Fruit fly (Drosophila melanogaster) whole organism, wandering third instar larva: ENCODE data around the gene DCX-EMAP.

Experiments
- Abd-B ChIP-seq: fragments of >200 bp; optimal IDR thresholded peaks from 2 replicates; lab custom pipeline; 2017; ENCODE audit warnings: missing biosample characterization, missing genetic modification characterization
- CG32264 ChIP-seq: fragments of 200-800 bp; sonication (Bioruptor generic); optimal IDR thresholded peaks from 2 replicates; lab custom pipeline; 2016; ENCODE audit warnings: missing biosample characterization, missing genetic modification characterization
- CG9705 ChIP-seq: fragments of 200-800 bp; sonication (Bioruptor generic); optimal IDR thresholded peaks from 2 replicates; lab custom pipeline; 2018; ENCODE audit warnings: missing biosample characterization, mild to moderate bottlenecking, missing genetic modification characterization
- Dfd ChIP-seq: fragments of >200 bp; optimal IDR thresholded peaks from 2 replicates; lab custom pipeline; 2017; ENCODE audit warnings: missing biosample characterization, missing genetic modification characterization
- Myc ChIP-seq: fragments of >200 bp; optimal IDR thresholded peaks from 2 replicates; lab custom pipeline; 2017
- OdsH ChIP-seq: fragments of 200-800 bp; sonication (Bioruptor generic); optimal IDR thresholded peaks from 2 replicates; lab custom pipeline; 2016; ENCODE audit warnings: missing biosample characterization, mild to moderate bottlenecking, missing genetic modification characterization
- brk ChIP-seq: fragments of 200-800 bp; sonication (Bioruptor generic); optimal IDR thresholded peaks from 2 replicates; lab custom pipeline; 2016; ENCODE audit warnings: missing biosample characterization, mild to moderate bottlenecking, missing genetic modification characterization
- dmrt93B ChIP-seq: fragments of 200-800 bp; sonication (Bioruptor generic); optimal IDR thresholded peaks from 2 replicates; lab custom pipeline; 2018; ENCODE audit warnings: missing biosample characterization, mild to moderate bottlenecking, missing genetic modification characterization
- h ChIP-seq: fragments of 200-800 bp; sonication (Bioruptor generic); optimal IDR thresholded peaks from 3 replicates; lab custom pipeline; 2016; ENCODE audit warnings: missing biosample characterization, mild to moderate bottlenecking, missing genetic modification characterization
- lola ChIP-seq: fragments of >200 bp; optimal IDR thresholded peaks from 2 replicates; lab custom pipeline; 2017; ENCODE audit warnings: missing biosample characterization, missing genetic modification characterization
- rgr ChIP-seq: fragments of 200-800 bp; sonication (Bioruptor generic); optimal IDR thresholded peaks from 3 replicates; lab custom pipeline; 2016; ENCODE audit warnings: missing biosample characterization, mild to moderate bottlenecking, missing genetic modification characterization
- usp ChIP-seq: fragments of >200 bp; optimal IDR thresholded peaks from 2 replicates; lab custom pipeline; 2017; ENCODE audit warnings: missing biosample characterization, missing genetic modification characterization

dm6 chr3L:14973251-14973625, 69.6 kb downstream of the DCX-EMAP start:
- TF ChIP-seq Abd-B (GFP tag; lab: Kevin White, UChicago): no peak
- no peak for TF ChIP-seq OdsH (GFP tag; lab: Kevin White, UChicago)
- TF ChIP-seq usp (GFP tag; lab: Kevin White, UChicago): no peak
- TF ChIP-seq CG32264 (GFP tag; lab: Kevin White, UChicago): no peak
- no peak for TF ChIP-seq Myc (lab: Kevin White, UChicago)
- no peak for TF ChIP-seq CG9705 (GFP tag; lab: Kevin White, UChicago)
- no peak for TF ChIP-seq Dfd (GFP tag; lab: Kevin White, UChicago)
- no peak for TF ChIP-seq dmrt93B
- TF ChIP-seq brk: peak; percentile 74
- no peak for TF ChIP-seq h (GFP tag; lab: Kevin White, UChicago)
- TF ChIP-seq lola (GFP tag; lab: Kevin White, UChicago): no peak
- no peak for TF ChIP-seq rgr (GFP tag; lab: Kevin White, UChicago)
